Fruit fly (Drosophila melanogaster) whole organism: ENCODE measurements around the gene Doc1.

Experiments used
- Dll ChIP-seq: fragments of >200 bp; optimal IDR thresholded peaks from 2 replicates; lab custom pipeline; 2017
- pan ChIP-seq: fragments of >200 bp; optimal IDR thresholded peaks from 2 replicates; lab custom pipeline; 2017

dm6 chr3L:9042200-9042988 lies 1.2 kb downstream of the Doc1 start:
- no peak for TF ChIP-seq pan
- TF ChIP-seq Dll (lab: Kevin White, UChicago) = no peak
